Fruit fly (Drosophila melanogaster): Measurements from ENCODE around the gene Uba4.

Uba4 gene

DNA sequence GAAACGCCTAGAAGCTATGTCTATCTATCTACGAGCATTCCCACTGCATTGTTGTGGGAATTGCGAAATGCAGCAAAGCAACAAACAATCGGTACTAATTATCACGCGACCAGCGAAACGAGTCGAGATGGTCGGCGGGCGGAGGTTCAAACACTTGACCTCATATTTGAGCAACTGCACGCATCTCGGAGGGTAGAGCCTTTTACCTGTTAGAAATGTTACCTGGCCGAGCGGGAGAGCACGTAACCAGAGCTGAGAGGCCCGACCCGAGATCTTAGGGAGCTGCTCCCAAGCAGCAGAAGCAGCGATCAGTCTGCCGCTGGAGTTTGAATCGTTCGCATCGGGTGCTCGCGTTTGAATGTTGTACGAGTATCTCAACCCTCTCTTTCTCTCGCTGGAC is 38.8 kb upstream of the Uba4 start:
- TF ChIP-seq bab1 (GFP tag; optimal IDR thresholded peaks at IDR 0.05) (no peak), Clk (GFP tag; optimal IDR thresholded peaks at IDR 0.05) (no peak), CG14711 (tag; optimal IDR thresholded peaks at IDR 0.05) (no peak), Hr96 (GFP tag; optimal IDR thresholded peaks at IDR 0.05) (no peak)

DNA sequence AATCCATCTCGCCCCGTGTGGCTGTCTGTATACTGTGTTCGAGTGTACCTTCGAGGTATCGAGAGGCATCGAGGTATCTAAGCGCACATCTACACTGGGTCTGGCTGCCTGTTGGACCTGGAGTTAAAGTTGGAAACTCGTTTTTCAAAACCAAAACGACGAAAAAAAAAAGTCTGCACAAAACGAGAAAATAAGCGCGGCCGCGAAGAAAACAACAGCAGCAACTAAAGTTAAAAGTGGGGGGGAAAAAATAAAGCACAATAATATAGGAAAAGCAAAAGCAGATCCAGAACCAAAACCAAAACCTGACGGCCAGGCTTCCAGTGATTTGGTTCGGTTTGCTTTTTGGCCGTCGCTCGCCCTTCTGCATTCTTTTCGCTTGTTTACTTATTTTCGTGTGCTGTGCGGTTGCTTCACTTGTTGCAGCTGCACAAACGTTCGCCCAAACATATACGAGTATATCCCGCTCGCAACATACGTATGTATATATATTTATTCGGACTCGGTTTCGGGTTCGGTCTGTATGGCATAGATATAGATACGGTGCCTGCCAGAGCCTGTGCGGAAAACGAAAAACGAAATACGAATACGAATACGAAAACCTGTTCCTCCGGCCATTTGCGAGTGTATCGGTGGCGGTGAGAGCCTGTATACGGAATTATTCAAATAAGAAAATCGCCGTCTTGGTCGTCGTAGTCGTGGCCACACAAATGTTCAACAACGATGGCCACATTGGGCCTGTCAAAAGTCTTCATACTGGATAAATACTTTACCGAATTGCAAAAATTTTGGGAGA is 38.1 kb upstream of the Uba4 start:
- TF ChIP-seq Crg-1 (GFP tag; optimal IDR thresholded peaks at IDR 0.05) (no peak), CG12768 (GFP tag; optimal IDR thresholded peaks at IDR 0.05) (no peak), toe (GFP tag; optimal IDR thresholded peaks at IDR 0.05) (no peak), cnc (optimal IDR thresholded peaks at IDR 0.05) (no peak), Mnt (GFP tag; optimal IDR thresholded peaks at IDR 0.05) (no peak), kay (GFP tag; ENCODE audit: borderline replicate concordance) (no peak), CG11617 (GFP tag; optimal IDR thresholded peaks at IDR 0.05) (no peak), CG5204 (GFP tag; optimal IDR thresholded peaks at IDR 0.05) (no peak), CG14711 (tag; optimal IDR thresholded peaks at IDR 0.05) (no peak), bab1 (GFP tag; optimal IDR thresholded peaks at IDR 0.05) (no peak), CG7101 (tag; optimal IDR thresholded peaks at IDR 0.05) (no peak), CG33017 (tag; optimal IDR thresholded peaks at IDR 0.05) (no peak), CG7045 (GFP tag; optimal IDR thresholded peaks at IDR 0.05) (no peak), tj (GFP tag; optimal IDR thresholded peaks at IDR 0.05) (no peak), ovo (GFP tag; optimal IDR thresholded peaks at IDR 0.05) (no peak), Clk (GFP tag; optimal IDR thresholded peaks at IDR 0.05) (no peak), pad (GFP tag; optimal IDR thresholded peaks at IDR 0.05) (no peak), cic (GFP tag; optimal IDR thresholded peaks at IDR 0.05) (no peak), Hr96 (GFP tag; optimal IDR thresholded peaks at IDR 0.05) (no peak)

DNA sequence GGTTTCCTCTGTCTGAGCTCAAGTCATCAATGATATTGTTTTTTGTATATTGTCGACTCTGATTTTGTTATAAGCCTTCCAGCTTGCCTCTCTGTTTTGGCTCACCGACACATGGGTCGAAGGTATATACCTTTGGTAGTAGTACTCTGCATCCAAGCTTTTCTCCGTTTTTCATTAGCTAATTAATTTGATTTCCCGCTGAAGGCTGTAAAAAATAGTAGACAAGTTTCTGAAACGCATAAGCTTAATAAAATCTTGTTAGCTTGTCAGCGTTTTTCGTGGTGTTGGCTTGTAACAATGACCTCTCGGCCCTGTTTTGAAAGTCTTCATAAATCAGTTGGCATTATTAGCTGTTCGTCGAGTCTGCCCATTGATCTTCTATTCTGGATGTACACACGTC is 36.4 kb upstream of the Uba4 start:
- TF ChIP-seq tj (GFP tag; optimal IDR thresholded peaks at IDR 0.05) (no peak), kay (GFP tag; ENCODE audit: borderline replicate concordance) (peak; percentile 17), cic (GFP tag; optimal IDR thresholded peaks at IDR 0.05) (no peak)

DNA sequence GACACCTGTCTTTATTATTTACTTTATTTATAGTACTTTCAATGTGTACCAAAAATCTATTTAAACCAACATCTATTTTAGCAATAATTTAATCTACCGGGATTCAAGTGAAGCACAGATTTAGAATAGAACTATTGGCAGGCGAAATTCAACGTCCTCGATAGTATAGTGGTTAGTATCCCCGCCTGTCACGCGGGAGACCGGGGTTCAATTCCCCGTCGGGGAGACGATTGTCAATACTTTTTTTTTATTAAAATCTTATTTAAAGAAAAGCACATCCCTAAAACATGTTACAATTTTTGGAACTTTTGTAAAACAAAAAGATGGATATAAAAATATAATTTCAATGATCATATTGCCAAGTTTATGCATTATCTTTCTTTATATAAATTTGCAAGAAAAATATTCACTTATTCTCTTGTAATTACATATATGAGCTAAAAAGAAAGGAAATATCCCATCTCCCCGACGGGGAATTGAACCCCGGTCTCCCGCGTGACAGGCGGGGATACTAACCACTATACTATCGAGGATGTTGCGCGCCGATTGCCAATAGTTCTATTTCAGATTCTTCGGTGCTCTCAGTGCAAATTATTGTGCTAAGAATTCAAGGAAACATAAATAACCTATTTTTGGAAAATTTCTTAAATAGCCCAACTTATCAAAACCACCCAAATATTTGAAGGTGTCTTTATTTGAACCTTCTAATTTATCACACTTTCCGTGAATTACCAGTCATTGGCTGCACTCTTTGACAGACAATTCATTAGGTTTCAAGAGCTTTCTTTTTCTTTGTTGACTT is 35.4 kb upstream of the Uba4 start, which contains the start of gene CG43796:
Gene CG43796 (plus strand): TSS at position 752 of the 802 bp plus-strand sequence.
- TF ChIP-seq bab1 (GFP tag; optimal IDR thresholded peaks at IDR 0.05) (peak; percentile 32), CG7101 (tag; optimal IDR thresholded peaks at IDR 0.05) (no peak), tj (GFP tag; optimal IDR thresholded peaks at IDR 0.05) (no peak), pad (GFP tag; optimal IDR thresholded peaks at IDR 0.05) (no peak), Crg-1 (GFP tag; optimal IDR thresholded peaks at IDR 0.05) (no peak)

DNA sequence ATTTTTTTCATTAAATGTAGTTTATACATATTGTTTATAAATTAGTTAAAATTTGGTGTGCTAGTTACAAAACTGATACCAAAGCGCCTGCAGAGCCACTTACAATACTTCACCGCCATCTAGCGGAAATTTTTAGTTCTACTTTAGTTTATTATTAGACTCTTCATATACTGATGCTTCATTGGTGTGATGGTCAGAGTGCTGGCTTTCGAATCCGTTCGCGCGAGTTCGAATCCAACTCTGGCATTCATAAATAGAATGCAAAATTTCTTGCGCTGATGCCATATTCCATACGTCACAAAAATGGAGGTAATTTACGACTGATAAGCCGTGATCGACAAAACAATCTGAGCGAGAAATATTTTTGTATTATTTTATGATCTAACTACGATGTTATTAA is 31.6 kb upstream of the Uba4 start:
- no peak for TF ChIP-seq pad (GFP tag; optimal IDR thresholded peaks at IDR 0.05)
- TF ChIP-seq toe (GFP tag; optimal IDR thresholded peaks at IDR 0.05), result no peak
- no peak for TF ChIP-seq ovo (GFP tag; optimal IDR thresholded peaks at IDR 0.05)
- TF ChIP-seq CG1620 (GFP tag; optimal IDR thresholded peaks at IDR 0.05), result no peak
- no peak for TF ChIP-seq tj (GFP tag; optimal IDR thresholded peaks at IDR 0.05)
- TF ChIP-seq CG12768 (GFP tag; optimal IDR thresholded peaks at IDR 0.05), result no peak
- TF ChIP-seq kay (GFP tag; ENCODE audit: borderline replicate concordance), result peak; percentile 72
- TF ChIP-seq Clk (GFP tag; optimal IDR thresholded peaks at IDR 0.05), result no peak
- no peak for TF ChIP-seq CG11617 (GFP tag; optimal IDR thresholded peaks at IDR 0.05)
- TF ChIP-seq cnc (optimal IDR thresholded peaks at IDR 0.05), result no peak
- TF ChIP-seq cic (GFP tag; optimal IDR thresholded peaks at IDR 0.05), result peak; percentile 3
- no peak for TF ChIP-seq Mnt (GFP tag; optimal IDR thresholded peaks at IDR 0.05)
- TF ChIP-seq CG7045 (GFP tag; optimal IDR thresholded peaks at IDR 0.05), result no peak
- TF ChIP-seq CG14711 (tag; optimal IDR thresholded peaks at IDR 0.05), result no peak
- no peak for TF ChIP-seq CG5204 (GFP tag; optimal IDR thresholded peaks at IDR 0.05)
- TF ChIP-seq Hr96 (GFP tag; optimal IDR thresholded peaks at IDR 0.05), result no peak
- TF ChIP-seq Crg-1 (GFP tag; optimal IDR thresholded peaks at IDR 0.05), result no peak
- TF ChIP-seq CG33017 (tag; optimal IDR thresholded peaks at IDR 0.05), result no peak
- TF ChIP-seq bab1 (GFP tag; optimal IDR thresholded peaks at IDR 0.05), result peak; percentile 68
- peak; percentile 28 for TF ChIP-seq CG7101 (tag; optimal IDR thresholded peaks at IDR 0.05)

DNA sequence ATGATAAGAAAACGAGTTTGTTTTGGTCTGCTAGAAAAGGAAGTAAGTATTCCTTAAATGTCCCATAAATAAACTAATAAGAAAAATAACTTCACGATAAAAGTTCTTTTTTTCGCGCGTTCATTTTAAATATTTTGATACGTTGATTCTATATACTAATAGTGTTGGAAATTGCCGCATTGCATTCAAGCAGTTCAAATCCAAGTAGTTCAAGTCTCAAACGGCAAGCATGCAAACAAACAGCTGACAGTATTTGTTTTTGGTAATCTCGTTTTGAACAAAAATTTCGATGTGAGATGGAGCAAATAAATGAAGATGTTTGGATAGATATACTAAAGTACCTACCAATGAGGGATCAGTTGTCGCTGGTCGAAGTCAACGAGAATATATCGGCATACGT is 28.5 kb upstream of the Uba4 start, which contains the start of gene CG13088:
Gene CG13088 (plus strand): TSS at position 247 of the 400 bp plus-strand sequence.
- TF ChIP-seq pad (GFP tag; optimal IDR thresholded peaks at IDR 0.05) (peak; percentile 48), CG33017 (tag; optimal IDR thresholded peaks at IDR 0.05) (no peak), CG7101 (tag; optimal IDR thresholded peaks at IDR 0.05) (peak; percentile 68), CG7045 (GFP tag; optimal IDR thresholded peaks at IDR 0.05) (no peak), kay (GFP tag; ENCODE audit: borderline replicate concordance) (no peak), Clk (GFP tag; optimal IDR thresholded peaks at IDR 0.05) (no peak), cic (GFP tag; optimal IDR thresholded peaks at IDR 0.05) (no peak), CG14711 (tag; optimal IDR thresholded peaks at IDR 0.05) (peak; percentile 31), Hr96 (GFP tag; optimal IDR thresholded peaks at IDR 0.05) (no peak), CG12768 (GFP tag; optimal IDR thresholded peaks at IDR 0.05) (no peak), ovo (GFP tag; optimal IDR thresholded peaks at IDR 0.05) (peak; percentile 42), CG5204 (GFP tag; optimal IDR thresholded peaks at IDR 0.05) (peak; percentile 39), CG1620 (GFP tag; optimal IDR thresholded peaks at IDR 0.05) (peak; percentile 67), toe (GFP tag; optimal IDR thresholded peaks at IDR 0.05) (peak; percentile 53), bab1 (GFP tag; optimal IDR thresholded peaks at IDR 0.05) (peak; percentile 42), tj (GFP tag; optimal IDR thresholded peaks at IDR 0.05) (no peak), CG11617 (GFP tag; optimal IDR thresholded peaks at IDR 0.05) (no peak), Crg-1 (GFP tag; optimal IDR thresholded peaks at IDR 0.05) (peak; percentile 56), Mnt (GFP tag; optimal IDR thresholded peaks at IDR 0.05) (peak; percentile 66), cnc (optimal IDR thresholded peaks at IDR 0.05) (no peak)
